Worm (Caenorhabditis elegans) whole organism, young adult: ENCODE measurements around the gene osta-2.
A peak's percentile ranks its signal among the peaks of the same experiment; 100 is the strongest.

Source experiments
- F52B5.7 ChIP-seq: sonication (generic microtip); optimal IDR thresholded peaks from 2 replicates; lab custom pipeline; 2016; ENCODE audit warnings: mild to moderate bottlenecking, missing genetic modification characterization, missing compliant biosample characterization
- egl-18 ChIP-seq: fragments of 200-800 bp; sonication (Bioruptor generic); IDR thresholded peaks from 2 replicates; pipeline ENCODE4 v1.3.6; 2022; ENCODE audit warnings: missing genetic modification reagents, missing genetic modification characterization, missing compliant biosample characterization

DNA sequence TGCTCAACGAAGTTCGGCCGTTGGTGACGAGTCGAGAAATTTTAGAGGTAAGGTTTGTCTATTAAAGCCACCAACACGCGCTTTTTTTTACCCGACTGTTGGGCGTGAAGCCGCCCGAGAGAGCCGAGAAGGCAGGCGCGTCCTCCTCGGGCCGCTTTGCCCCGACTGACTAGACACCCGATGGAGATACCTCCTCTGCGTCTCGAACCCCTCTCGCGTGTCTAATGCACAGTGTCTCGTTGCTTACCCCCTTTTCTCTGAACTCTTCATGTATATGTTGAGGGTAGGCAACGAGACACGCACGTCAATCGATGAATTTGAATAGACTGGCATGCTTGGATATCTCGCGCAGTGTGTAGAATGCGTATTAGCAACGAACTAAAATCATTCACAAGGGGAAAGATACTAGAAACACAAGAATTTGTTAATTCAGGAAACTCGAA is 45.7 kb upstream of the osta-2 start:
- TF ChIP-seq F52B5.7 (peak; percentile 100), egl-18 (GFP tag; lab: Robert Waterston, UW) (peak; percentile 93)
